Fruit fly (Drosophila melanogaster): Measurements from ENCODE around the gene eIF3a.
A peak's percentile ranks its signal among the peaks of the same experiment; 100 is the strongest.

The eIF3a gene

DNA sequence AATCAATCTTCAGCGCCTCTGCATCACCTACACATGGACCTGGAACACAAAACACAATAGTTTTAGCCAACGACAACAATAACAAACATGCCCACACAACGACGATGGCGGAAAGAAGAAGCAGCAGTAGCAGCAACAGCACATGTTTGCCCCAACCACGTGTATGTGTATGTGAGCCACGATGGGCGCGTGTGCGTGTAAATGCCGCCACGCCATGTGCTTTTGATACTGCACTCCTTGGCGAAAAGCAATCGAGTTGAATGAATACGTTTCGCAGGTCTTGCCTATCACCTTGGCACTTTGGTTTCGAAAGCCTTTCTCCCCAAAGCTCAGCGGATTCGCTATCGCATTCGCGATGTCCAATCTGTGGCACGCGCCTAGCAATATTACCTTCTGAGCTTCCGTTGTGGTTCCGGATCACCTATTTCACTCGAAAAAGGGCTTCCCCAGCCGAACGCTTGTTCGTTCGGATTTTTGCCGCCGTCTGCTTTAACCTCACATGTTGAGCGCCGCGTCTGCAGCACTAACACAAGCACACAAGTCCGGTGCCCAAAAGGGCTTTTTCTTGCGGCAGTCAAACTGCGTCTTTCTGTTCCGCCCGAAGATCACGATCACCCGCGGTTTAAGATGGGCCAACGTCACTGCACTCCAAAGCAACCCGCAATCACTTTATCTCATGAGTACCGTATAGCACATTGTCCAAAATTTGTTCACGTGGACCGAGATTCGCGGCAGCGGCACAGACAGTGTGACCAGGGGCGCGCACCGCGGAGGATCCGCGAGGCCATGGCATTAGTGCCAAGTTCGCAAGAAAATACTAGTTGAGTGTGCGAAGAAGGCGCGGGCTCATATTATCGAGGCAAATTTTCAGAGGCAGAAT lies 4.9 kb downstream of the eIF3a start, which contains the start of gene srl (continued):
- TF ChIP-seq bbx (GFP tag; IDR thresholded peaks at IDR 0.05; ENCODE audit: partially characterized antibody) (0 out of 2 replicates have a peak, but pooled peaks have one; percentile 41), Sry-β (GFP tag; optimal IDR thresholded peaks at IDR 0.05) (no peak), vvl (GFP tag; IDR thresholded peaks at IDR 0.05) (no peak; the same call in 1 of the 2 replicates), Sin3A (optimal IDR thresholded peaks at IDR 0.05) (peak; percentile 76), CG6272 (GFP tag; IDR thresholded peaks at IDR 0.05) (no peak), Pdp1 (GFP tag; optimal IDR thresholded peaks at IDR 0.05) (peak in 1 of 2 experiments; percentile 48), CG17328 (GFP tag; IDR thresholded peaks at IDR 0.05) (0 out of 2 replicates have a peak, but pooled peaks have one; percentile 29), Trl (optimal IDR thresholded peaks at IDR 0.05) (no peak), Trl (GFP tag; optimal IDR thresholded peaks at IDR 0.05) (no peak), ewg (GFP tag; optimal IDR thresholded peaks at IDR 0.05) (no peak), Neu2 (GFP tag; optimal IDR thresholded peaks at IDR 0.05; ENCODE audit: borderline replicate concordance) (no peak), dimm (GFP tag; IDR thresholded peaks at IDR 0.05) (no peak), CG3065 (GFP tag; optimal IDR thresholded peaks at IDR 0.05) (no peak), Sox100B (GFP tag; optimal IDR thresholded peaks at IDR 0.05) (no peak), Hr3 (GFP tag; optimal IDR thresholded peaks at IDR 0.05) (no peak), jigr1 (GFP tag; IDR thresholded peaks at IDR 0.05) (no peak), Nf-YB (GFP tag; optimal IDR thresholded peaks at IDR 0.05) (no peak), Deaf1 (tag; optimal IDR thresholded peaks at IDR 0.05) (peak; percentile 78), CG8388 (GFP tag; optimal IDR thresholded peaks at IDR 0.05) (no peak), Atf3 (GFP tag; optimal IDR thresholded peaks at IDR 0.05) (no peak), Six4 (GFP tag; optimal IDR thresholded peaks at IDR 0.05) (no peak), CG15601 (tag; optimal IDR thresholded peaks at IDR 0.05) (no peak), CG2875 (GFP tag; optimal IDR thresholded peaks at IDR 0.05) (no peak), salm (tag; optimal IDR thresholded peaks at IDR 0.05) (no peak), Xbp1 (GFP tag; optimal IDR thresholded peaks at IDR 0.05) (no peak), CG32532 (GFP tag; IDR thresholded peaks at IDR 0.05) (no peak; the same call in 1 of the 2 replicates), mld (GFP tag; IDR thresholded peaks at IDR 0.05; ENCODE audit: partially characterized antibody) (no peak), CG6683 (GFP tag; optimal IDR thresholded peaks at IDR 0.05) (no peak), gcm2 (GFP tag; optimal IDR thresholded peaks at IDR 0.05) (no peak), CG14710 (tag; optimal IDR thresholded peaks at IDR 0.05) (peak; percentile 39), Asciz (GFP tag; optimal IDR thresholded peaks at IDR 0.05) (no peak), CG15479 (GFP tag; optimal IDR thresholded peaks at IDR 0.05) (no peak), D19A (tag; optimal IDR thresholded peaks at IDR 0.05) (peak; percentile 21), Nf-YA (GFP tag; IDR thresholded peaks at IDR 0.05) (no peak), CG14050 (GFP tag; IDR thresholded peaks at IDR 0.05) (no peak), CG6689 (GFP tag; IDR thresholded peaks at IDR 0.05) (no peak), chinmo (GFP tag; IDR thresholded peaks at IDR 0.05; ENCODE audit: partially characterized antibody) (0 out of 4 replicates have a peak, but pooled peaks have one; percentile 61), tup (GFP tag; optimal IDR thresholded peaks at IDR 0.05) (no peak), CG13624 (GFP tag; optimal IDR thresholded peaks at IDR 0.05) (no peak), CG9932 (GFP tag; IDR thresholded peaks at IDR 0.05) (no peak), Aef1 (GFP tag; IDR thresholded peaks at IDR 0.05) (no peak), tgo (GFP tag; IDR thresholded peaks at IDR 0.05) (no peak), CG18011 (GFP tag; optimal IDR thresholded peaks at IDR 0.05) (peak; percentile 7), scrt (GFP tag; optimal IDR thresholded peaks at IDR 0.05) (peak; percentile 23), grn (GFP tag; optimal IDR thresholded peaks at IDR 0.05) (no peak), crc (GFP tag; optimal IDR thresholded peaks at IDR 0.05) (no peak), CG6854 (GFP tag; optimal IDR thresholded peaks at IDR 0.05) (no peak), slou (GFP tag; optimal IDR thresholded peaks at IDR 0.05) (no peak), CG8359 (GFP tag; optimal IDR thresholded peaks at IDR 0.05; ENCODE audit: borderline replicate concordance) (no peak)

Measured in whole organism, embryonic.